Worm (Caenorhabditis elegans) whole organism, L3 larva: ENCODE measurements around the gene F59B1.2.
"Not testable (repeated sequence)": the region's sequence is repeated elsewhere in the genome, so short reads cannot be mapped to it uniquely, and the experiment has no call there.

Experiments used
- R02D3.7 ChIP-seq: fragments of 150-350 bp; optimal IDR thresholded peaks from 2 replicates; lab custom pipeline; 2014; ENCODE audit warnings: missing biosample characterization, missing genetic modification characterization
- ZK546.5 ChIP-seq: sonication (generic microtip); optimal IDR thresholded peaks from 2 replicates; lab custom pipeline; 2017; ENCODE audit warnings: missing biosample characterization, missing genetic modification characterization
- aly-2 ChIP-seq: fragments of 150-350 bp; optimal IDR thresholded peaks from 2 replicates; lab custom pipeline; 2014; ENCODE audit warnings: missing biosample characterization, missing genetic modification characterization
- ama-1 ChIP-seq: fragments of 150-350 bp; optimal IDR thresholded peaks from 2 replicates; lab custom pipeline; 2018
- ceh-16 ChIP-seq: sonication (generic microtip); optimal IDR thresholded peaks from 2 replicates; lab custom pipeline; 2017; ENCODE audit warnings: missing biosample characterization, missing genetic modification characterization
- ceh-82 ChIP-seq: fragments of 150-350 bp; optimal IDR thresholded peaks from 2 replicates; lab custom pipeline; 2014; ENCODE audit warnings: missing biosample characterization, missing genetic modification characterization
- daf-12 ChIP-seq: fragments of 150-350 bp; optimal IDR thresholded peaks from 2 replicates; lab custom pipeline; 2014; ENCODE audit warnings: missing biosample characterization, missing genetic modification reagents, missing genetic modification characterization
- egl-27 ChIP-seq: sonication (generic microtip); optimal IDR thresholded peaks from 4 replicates; lab custom pipeline; 2017; ENCODE audit warnings: missing biosample characterization, missing genetic modification reagents, missing genetic modification characterization
- egl-5 ChIP-seq: fragments of 150-350 bp; optimal IDR thresholded peaks from 2 replicates; lab custom pipeline; 2017; ENCODE audit warnings: missing biosample characterization, missing genetic modification reagents, missing genetic modification characterization, inconsistent platforms
- elt-2 ChIP-seq: sonication (generic microtip); optimal IDR thresholded peaks from 2 replicates; lab custom pipeline; 2016; ENCODE audit warnings: missing genetic modification reagents, mild to moderate bottlenecking, missing genetic modification characterization, missing compliant biosample characterization
- elt-3 ChIP-seq, 3 experiments: fragments of 150-350 bp in 1 of 3; sonication (generic microtip) in 2 of 3; optimal IDR thresholded peaks; 2 replicates in 2 of 3; 4 replicates in 1 of 3; lab custom pipeline; 2014 to 2017; ENCODE audit warnings: missing biosample characterization in 3 of 3, missing genetic modification characterization in 3 of 3
- eor-1 ChIP-seq, 2 experiments: fragments of 150-350 bp; optimal IDR thresholded peaks; 2 replicates each; lab custom pipeline; 2014 to 2018; ENCODE audit warnings: missing biosample characterization in 2 of 2, missing genetic modification characterization in 2 of 2
- fkh-10 ChIP-seq: sonication (generic microtip); optimal IDR thresholded peaks from 2 replicates; lab custom pipeline; 2017; ENCODE audit warnings: missing biosample characterization, missing genetic modification reagents, missing genetic modification characterization
- fkh-2 ChIP-seq: fragments of 150-350 bp; optimal IDR thresholded peaks from 2 replicates; lab custom pipeline; 2014; ENCODE audit warnings: missing biosample characterization, missing genetic modification reagents, missing genetic modification characterization
- fos-1 ChIP-seq: fragments of 150-350 bp; optimal IDR thresholded peaks from 2 replicates; lab custom pipeline; 2014; ENCODE audit warnings: missing biosample characterization, missing genetic modification characterization
- hmg-11 ChIP-seq: sonication (generic microtip); optimal IDR thresholded peaks from 2 replicates; lab custom pipeline; 2016; ENCODE audit warnings: missing genetic modification characterization, missing compliant biosample characterization
- jun-1 ChIP-seq: fragments of 150-350 bp; optimal IDR thresholded peaks from 2 replicates; lab custom pipeline; 2014; ENCODE audit warnings: missing biosample characterization, missing genetic modification reagents, missing genetic modification characterization
- lin-15B ChIP-seq: fragments of 150-350 bp; optimal IDR thresholded peaks from 2 replicates; lab custom pipeline; 2014; ENCODE audit warnings: missing biosample characterization, missing genetic modification characterization
- lsy-12 ChIP-seq: sonication (generic microtip); optimal IDR thresholded peaks from 2 replicates; lab custom pipeline; 2016; ENCODE audit warnings: mild to moderate bottlenecking, missing genetic modification characterization, missing compliant biosample characterization
- mdl-1 ChIP-seq: fragments of 150-350 bp; optimal IDR thresholded peaks from 2 replicates; lab custom pipeline; 2014; ENCODE audit warnings: missing biosample characterization, missing genetic modification characterization
- mml-1 ChIP-seq: fragments of 150-350 bp; sonication (generic microtip); optimal IDR thresholded peaks from 3 replicates; lab custom pipeline; 2014; ENCODE audit warnings: missing biosample characterization, missing genetic modification characterization
- nfya-1 ChIP-seq: sonication (generic microtip); optimal IDR thresholded peaks from 2 replicates; lab custom pipeline; 2017; ENCODE audit warnings: missing genetic modification characterization, mild to moderate bottlenecking, missing compliant biosample characterization, antibody characterized with exemption, moderate library complexity; ENCODE audit not compliant: insufficient read depth
- nhr-23 ChIP-seq: fragments of 150-350 bp; optimal IDR thresholded peaks from 2 replicates; lab custom pipeline; 2014; ENCODE audit warnings: missing biosample characterization, missing genetic modification reagents, missing genetic modification characterization
- nhr-237 ChIP-seq: fragments of 150-350 bp; optimal IDR thresholded peaks from 2 replicates; lab custom pipeline; 2014; ENCODE audit warnings: missing biosample characterization, missing genetic modification characterization
- nhr-25 ChIP-seq: sonication (generic microtip); optimal IDR thresholded peaks from 2 replicates; lab custom pipeline; 2017; ENCODE audit warnings: missing biosample characterization, missing genetic modification characterization
- nhr-28 ChIP-seq: fragments of 150-350 bp; optimal IDR thresholded peaks from 2 replicates; lab custom pipeline; 2014; ENCODE audit warnings: missing biosample characterization, missing genetic modification characterization
- nhr-43 ChIP-seq: sonication (generic microtip); optimal IDR thresholded peaks from 2 replicates; lab custom pipeline; 2016; ENCODE audit warnings: mild to moderate bottlenecking, missing genetic modification characterization, missing compliant biosample characterization; ENCODE audit not compliant: poor library complexity, severe bottlenecking
- nhr-76 ChIP-seq: fragments of 150-350 bp; sonication (generic microtip); optimal IDR thresholded peaks from 5 replicates; lab custom pipeline; 2014; ENCODE audit warnings: missing biosample characterization, missing genetic modification characterization
- pqm-1 ChIP-seq: fragments of 150-350 bp; optimal IDR thresholded peaks from 2 replicates; lab custom pipeline; 2017; ENCODE audit warnings: missing biosample characterization, missing genetic modification characterization, inconsistent platforms
- skn-1 ChIP-seq: fragments of 150-350 bp; optimal IDR thresholded peaks from 2 replicates; lab custom pipeline; 2014; ENCODE audit warnings: missing biosample characterization, missing genetic modification characterization
- snpc-4 ChIP-seq: fragments of 150-350 bp; optimal IDR thresholded peaks from 2 replicates; lab custom pipeline; 2014; ENCODE audit warnings: missing biosample characterization, missing genetic modification characterization
- tbx-2 ChIP-seq: sonication (generic microtip); optimal IDR thresholded peaks from 2 replicates; lab custom pipeline; 2016; ENCODE audit warnings: mild to moderate bottlenecking, missing genetic modification characterization, missing compliant biosample characterization
- unc-39 ChIP-seq: sonication (generic microtip); optimal IDR thresholded peaks from 4 replicates; lab custom pipeline; 2017; ENCODE audit warnings: missing biosample characterization, missing genetic modification characterization
- zag-1 ChIP-seq: fragments of 150-350 bp; optimal IDR thresholded peaks from 2 replicates; lab custom pipeline; 2014; ENCODE audit warnings: missing biosample characterization, missing genetic modification characterization
- ztf-11 ChIP-seq: fragments of 150-350 bp; optimal IDR thresholded peaks from 2 replicates; lab custom pipeline; 2014; ENCODE audit warnings: missing biosample characterization, missing genetic modification characterization
- ztf-4 ChIP-seq: fragments of 150-350 bp; optimal IDR thresholded peaks from 2 replicates; lab custom pipeline; 2014; ENCODE audit warnings: missing biosample characterization, missing genetic modification characterization

The F59B1.2 gene

DNA sequence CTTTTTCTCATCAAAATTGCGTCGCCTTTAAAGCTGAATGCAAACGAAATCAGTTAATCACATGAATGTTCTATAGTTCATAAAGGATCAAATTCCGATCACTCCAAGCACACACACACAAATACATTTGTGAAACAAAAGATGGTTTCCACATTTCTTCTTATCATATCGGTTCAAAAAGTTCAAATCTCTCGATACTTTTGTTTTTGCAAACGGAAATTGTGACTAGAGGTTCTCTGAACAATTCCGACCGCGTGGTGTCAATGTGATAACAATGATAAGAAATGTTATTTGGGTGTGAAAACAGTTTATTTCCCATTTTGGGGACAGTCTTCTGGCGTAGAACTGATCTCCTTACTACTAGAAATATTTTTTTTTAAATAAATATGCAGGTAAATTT, 16.3 kb upstream of the F59B1.2 start:
- TF ChIP-seq snpc-4 (tag; lab: Kevin White, UChicago) (no peak), ZK546.5 (tag; lab: Kevin White, UChicago) (no peak), aly-2 (tag; lab: Kevin White, UChicago) (no peak), ztf-4 (tag; lab: Kevin White, UChicago) (no peak), ztf-11 (tag; lab: Kevin White, UChicago) (no peak), fkh-10 (GFP tag; lab: Kevin White, UChicago) (no peak), R02D3.7 (no peak), mdl-1 (tag; lab: Kevin White, UChicago) (no peak), unc-39 (tag; lab: Kevin White, UChicago) (no peak), daf-12 (tag; lab: Kevin White, UChicago) (no peak), ama-1 (no peak), pqm-1 (no peak), elt-2 (tag; lab: Kevin White, UChicago) (no peak), nfya-1 (no peak)

DNA sequence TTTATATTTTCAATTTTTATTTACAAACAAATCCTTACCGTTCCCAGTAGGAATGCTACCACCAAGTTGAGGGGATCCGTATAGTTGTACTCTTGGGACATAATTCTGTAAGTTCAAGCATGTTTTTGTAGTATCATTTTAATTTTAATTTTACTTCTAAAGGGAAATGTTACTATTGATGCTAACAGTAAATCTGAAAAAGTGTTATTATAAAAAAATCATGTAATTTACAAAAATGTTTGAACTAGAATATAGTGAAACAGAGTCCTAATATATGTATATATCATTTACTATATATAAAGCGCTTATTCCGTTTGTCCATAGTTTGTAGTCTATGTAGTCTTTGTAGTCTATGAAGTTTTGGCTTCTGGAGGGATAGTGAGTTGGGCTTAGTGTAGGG, 12.5 kb upstream of the F59B1.2 start, which contains the start of gene srx-93:
srx-93 (minus strand) TSS at position 101 of the 400 bp plus-strand sequence.
- not testable (repeated sequence) for TF ChIP-seq ZK546.5 (tag; lab: Kevin White, UChicago); jun-1 (tag; lab: Kevin White, UChicago); R02D3.7

- TF ChIP-seq lin-15B (no peak), nhr-43 (tag; lab: Kevin White, UChicago) (no peak), zag-1 (tag; lab: Kevin White, UChicago) (no peak), fos-1 (tag; lab: Kevin White, UChicago) (no peak), nhr-76 (no peak), nhr-23 (no peak), skn-1 (tag; lab: Kevin White, UChicago) (no peak), ceh-16 (tag; lab: Kevin White, UChicago) (no peak), mml-1 (tag; lab: Kevin White, UChicago) (no peak), jun-1 (tag; lab: Kevin White, UChicago) (no peak), elt-3 (tag; optimal IDR thresholded peaks at IDR 0.05; lab: Kevin White, UChicago) (no peak), nhr-237 (tag; lab: Kevin White, UChicago) (no peak), hmg-11 (tag; lab: Kevin White, UChicago) (no peak), nhr-28 (tag; lab: Kevin White, UChicago) (no peak), aly-2 (tag; lab: Kevin White, UChicago) (no peak), ztf-4 (tag; lab: Kevin White, UChicago) (no peak), ztf-11 (tag; lab: Kevin White, UChicago) (no peak)
These were observed 6.2 kb upstream of the F59B1.2 start, which contains the start of gene F59B1.4 for ce11 chrV:3626944-3627343. F59B1.4 (minus strand) TSS chrV:3627044.

- TF ChIP-seq ceh-82 (no peak), fkh-2 (tag; lab: Kevin White, UChicago) (no peak), ZK546.5 (tag; lab: Kevin White, UChicago) (no peak), skn-1 (tag; lab: Kevin White, UChicago) (no peak), jun-1 (tag; lab: Kevin White, UChicago) (no peak), lin-15B (no peak), mdl-1 (tag; lab: Kevin White, UChicago) (no peak), egl-27 (tag; lab: Kevin White, UChicago) (no peak), ceh-16 (tag; lab: Kevin White, UChicago) (no peak), tbx-2 (no peak), lsy-12 (no peak), egl-5 (no peak), nhr-23 (no peak), eor-1 (tag; optimal IDR thresholded peaks at IDR 0.05; lab: Kevin White, UChicago) (no peak), nhr-25 (tag; lab: Kevin White, UChicago) (no peak)
- TF ChIP-seq, all 47 proteins: peak for 0
These were observed 1.6 kb upstream of the F59B1.2 start, which contains the start of gene F59B1.6 for ce11 chrV:3631591-3631990. F59B1.6 (minus strand) TSS chrV:3631691.
